Fruit fly (Drosophila melanogaster): ENCODE results near the gene Ptpmeg.

The Ptpmeg gene

dm6 chr3L:385095-385494 lies 57.2 kb downstream of the Ptpmeg start:
- no peak for TF ChIP-seq CG17801 (GFP tag; optimal IDR thresholded peaks at IDR 0.05; ENCODE audit: partially characterized antibody)

- no peak for TF ChIP-seq CG17801 (GFP tag; optimal IDR thresholded peaks at IDR 0.05; ENCODE audit: partially characterized antibody)
Observed at dm6 chr3L:388094-388493, 60.2 kb downstream of the Ptpmeg start.

dm6 chr3L:390194-390593 lies 62.3 kb downstream of the Ptpmeg start:
- TF ChIP-seq CG17801 (GFP tag; optimal IDR thresholded peaks at IDR 0.05; ENCODE audit: partially characterized antibody) = no peak

- TF ChIP-seq CG17801 (GFP tag; optimal IDR thresholded peaks at IDR 0.05; ENCODE audit: partially characterized antibody) = no peak
Observed at dm6 chr3L:392622-393159, 64.8 kb downstream of the Ptpmeg start, which contains the start of gene trh. TSS of gene trh (minus strand) at chr3L:392633.

- no peak for TF ChIP-seq CG17801 (GFP tag; optimal IDR thresholded peaks at IDR 0.05; ENCODE audit: partially characterized antibody)
Observed at dm6 chr3L:395192-395591, 67.3 kb downstream of the Ptpmeg start.

- no peak for TF ChIP-seq CG17801 (GFP tag; optimal IDR thresholded peaks at IDR 0.05; ENCODE audit: partially characterized antibody)
Observed at dm6 chr3L:400252-400651, 72.4 kb downstream of the Ptpmeg start.

Measured in ovary, adult (tissue).